Fruit fly (Drosophila melanogaster) whole organism, prepupa: ENCODE data around the gene tst.

Experiments
- Blimp-1 ChIP-seq: fragments of 200-800 bp; sonication (Bioruptor generic); optimal IDR thresholded peaks from 3 replicates; lab custom pipeline; 2017; ENCODE audit warnings: missing biosample characterization, missing genetic modification characterization, mild to moderate bottlenecking, moderate library complexity, missing genetic modification reagents
- CG10631 ChIP-seq: fragments of 200-800 bp; sonication (Bioruptor generic); optimal IDR thresholded peaks from 2 replicates; lab custom pipeline; 2016; ENCODE audit warnings: missing biosample characterization, missing genetic modification characterization
- CG10669 ChIP-seq: fragments of 200-800 bp; sonication (Bioruptor generic); optimal IDR thresholded peaks from 3 replicates; lab custom pipeline; 2018; ENCODE audit warnings: missing biosample characterization, mild to moderate bottlenecking, missing genetic modification characterization, moderate library complexity
- CG11762 ChIP-seq: fragments of 200-800 bp; sonication (Bioruptor generic); optimal IDR thresholded peaks from 3 replicates; lab custom pipeline; 2016; ENCODE audit warnings: missing biosample characterization, missing genetic modification characterization; ENCODE audit not compliant: insufficient read depth
- CG1621 ChIP-seq: fragments of 200-800 bp; sonication (Bioruptor generic); optimal IDR thresholded peaks from 3 replicates; lab custom pipeline; 2018; ENCODE audit warnings: missing biosample characterization, mild to moderate bottlenecking, missing genetic modification characterization
- CG16779 ChIP-seq: fragments of 200-800 bp; sonication (Bioruptor generic); optimal IDR thresholded peaks from 3 replicates; lab custom pipeline; 2017; ENCODE audit warnings: missing biosample characterization, mild to moderate bottlenecking, missing genetic modification characterization
- CG3032 ChIP-seq: fragments of 200-800 bp; optimal IDR thresholded peaks from 2 replicates; lab custom pipeline; 2019; ENCODE audit warnings: missing biosample characterization, mild to moderate bottlenecking, missing genetic modification characterization, moderate library complexity
- CG31627 ChIP-seq: fragments of 200-800 bp; sonication (Bioruptor generic); optimal IDR thresholded peaks from 3 replicates; lab custom pipeline; 2016; ENCODE audit warnings: missing biosample characterization, missing genetic modification characterization
- CG32006 ChIP-seq: fragments of 200-800 bp; sonication (Bioruptor generic); optimal IDR thresholded peaks from 3 replicates; lab custom pipeline; 2017; ENCODE audit warnings: missing biosample characterization, mild to moderate bottlenecking, missing genetic modification characterization
- CG3919 ChIP-seq: fragments of 200-800 bp; sonication (Bioruptor generic); optimal IDR thresholded peaks from 3 replicates; lab custom pipeline; 2016; ENCODE audit warnings: missing biosample characterization, missing genetic modification characterization
- CG6163 ChIP-seq: fragments of 200-800 bp; sonication (Bioruptor generic); IDR thresholded peaks from 3 replicates; pipeline ENCODE4 v1.3.6; 2022; ENCODE audit warnings: missing biosample characterization, missing genetic modification characterization
- CG6276 ChIP-seq: fragments of 200-800 bp; sonication (Bioruptor generic); optimal IDR thresholded peaks from 2 replicates; lab custom pipeline; 2017; ENCODE audit warnings: missing biosample characterization, mild to moderate bottlenecking, missing genetic modification characterization
- CG6792 ChIP-seq: fragments of 200-800 bp; sonication (Bioruptor generic); optimal IDR thresholded peaks from 3 replicates; lab custom pipeline; 2016; ENCODE audit warnings: missing biosample characterization, missing genetic modification characterization
- CG6854 ChIP-seq: fragments of 200-800 bp; sonication (Bioruptor generic); optimal IDR thresholded peaks from 2 replicates; lab custom pipeline; 2017; ENCODE audit warnings: missing biosample characterization, mild to moderate bottlenecking, missing genetic modification characterization
- CG9139 ChIP-seq: fragments of 200-800 bp; sonication (Bioruptor generic); optimal IDR thresholded peaks from 3 replicates; lab custom pipeline; 2017; ENCODE audit warnings: missing biosample characterization, mild to moderate bottlenecking, missing genetic modification characterization
- Eip75B ChIP-seq: fragments of 200-800 bp; sonication (Bioruptor generic); optimal IDR thresholded peaks from 3 replicates; lab custom pipeline; 2016; ENCODE audit warnings: missing biosample characterization, missing genetic modification characterization
- Eip78C ChIP-seq: fragments of 200-800 bp; sonication (Bioruptor generic); peaks from one replicate; lab custom pipeline; 2016; ENCODE audit warnings: missing biosample characterization, missing genetic modification characterization
- Eip93F ChIP-seq: fragments of 200-800 bp; sonication (Bioruptor generic); optimal IDR thresholded peaks from 2 replicates; lab custom pipeline; 2016; ENCODE audit warnings: missing biosample characterization, mild to moderate bottlenecking, missing genetic modification characterization
- Ets21C ChIP-seq: fragments of 200-800 bp; sonication (Bioruptor generic); optimal IDR thresholded peaks from 3 replicates; lab custom pipeline; 2016; ENCODE audit warnings: missing biosample characterization, missing genetic modification characterization
- Ets96B ChIP-seq: fragments of 200-800 bp; optimal IDR thresholded peaks from 2 replicates; lab custom pipeline; 2019; ENCODE audit warnings: missing biosample characterization, mild to moderate bottlenecking, missing genetic modification characterization, moderate library complexity
- Gug ChIP-seq: fragments of 200-800 bp; sonication (Bioruptor generic); IDR thresholded peaks from 2 replicates; pipeline ENCODE4 v1.3.6; 2022; ENCODE audit warnings: missing biosample characterization, missing genetic modification characterization
- Hr39 ChIP-seq: fragments of 200-800 bp; sonication (Bioruptor generic); optimal IDR thresholded peaks from 2 replicates; lab custom pipeline; 2016; ENCODE audit warnings: missing biosample characterization, missing genetic modification characterization
- Hr4 ChIP-seq: fragments of 200-800 bp; sonication (Bioruptor generic); optimal IDR thresholded peaks from 3 replicates; lab custom pipeline; 2016; ENCODE audit warnings: missing biosample characterization, missing genetic modification characterization
- Met ChIP-seq: fragments of 200-800 bp; sonication (Bioruptor generic); optimal IDR thresholded peaks from 3 replicates; lab custom pipeline; 2016; ENCODE audit warnings: missing biosample characterization, missing genetic modification characterization
- OdsH ChIP-seq: fragments of 200-800 bp; sonication (Bioruptor generic); optimal IDR thresholded peaks from 3 replicates; lab custom pipeline; 2016; ENCODE audit warnings: missing biosample characterization, missing genetic modification characterization
- Sox102F ChIP-seq: fragments of 200-800 bp; sonication (Bioruptor generic); optimal IDR thresholded peaks from 2 replicates; lab custom pipeline; 2016; ENCODE audit warnings: missing biosample characterization, mild to moderate bottlenecking, missing genetic modification characterization
- Sox14 ChIP-seq: fragments of 200-800 bp; sonication (Bioruptor generic); optimal IDR thresholded peaks from 3 replicates; lab custom pipeline; 2016; ENCODE audit warnings: missing biosample characterization, missing genetic modification characterization
- achi ChIP-seq: fragments of 200-800 bp; sonication (Bioruptor generic); optimal IDR thresholded peaks from 3 replicates; lab custom pipeline; 2016; ENCODE audit warnings: missing biosample characterization, missing genetic modification characterization
- acj6 ChIP-seq: fragments of 200-800 bp; sonication (Bioruptor generic); optimal IDR thresholded peaks from 3 replicates; lab custom pipeline; 2016; ENCODE audit warnings: missing biosample characterization, missing genetic modification characterization
- cyc ChIP-seq: fragments of 200-800 bp; sonication (Bioruptor generic); optimal IDR thresholded peaks from 3 replicates; lab custom pipeline; 2016; ENCODE audit warnings: missing biosample characterization, missing genetic modification characterization
- dac ChIP-seq: fragments of 200-800 bp; sonication (Bioruptor generic); optimal IDR thresholded peaks from 2 replicates; lab custom pipeline; 2017; ENCODE audit warnings: missing biosample characterization, mild to moderate bottlenecking, missing genetic modification characterization
- eg ChIP-seq: fragments of 200-800 bp; sonication (Bioruptor generic); IDR thresholded peaks from 3 replicates; pipeline ENCODE4 v1.3.6; 2022; ENCODE audit warnings: missing biosample characterization, missing genetic modification characterization
- esn ChIP-seq: fragments of 200-800 bp; sonication (Bioruptor generic); optimal IDR thresholded peaks from 2 replicates; lab custom pipeline; 2016; ENCODE audit warnings: missing biosample characterization, mild to moderate bottlenecking, missing genetic modification characterization, moderate library complexity
- fd59A ChIP-seq: fragments of 200-800 bp; sonication (Bioruptor generic); optimal IDR thresholded peaks from 2 replicates; lab custom pipeline; 2017; ENCODE audit warnings: missing biosample characterization, mild to moderate bottlenecking, missing genetic modification characterization, missing genetic modification reagents
- fd85E ChIP-seq: fragments of 200-800 bp; sonication (Bioruptor generic); optimal IDR thresholded peaks from 3 replicates; lab custom pipeline; 2016; ENCODE audit warnings: missing biosample characterization, missing genetic modification characterization
- fkh ChIP-seq: fragments of 200-800 bp; sonication (Bioruptor generic); optimal IDR thresholded peaks from 3 replicates; lab custom pipeline; 2017; ENCODE audit warnings: missing biosample characterization, mild to moderate bottlenecking, missing genetic modification characterization, moderate library complexity
- lz ChIP-seq: fragments of 200-800 bp; sonication (Bioruptor generic); optimal IDR thresholded peaks from 3 replicates; lab custom pipeline; 2016; ENCODE audit warnings: missing biosample characterization, missing genetic modification characterization
- net ChIP-seq: fragments of 200-800 bp; sonication (Bioruptor generic); optimal IDR thresholded peaks from 3 replicates; lab custom pipeline; 2016; ENCODE audit warnings: missing biosample characterization, missing genetic modification characterization
- pdm3 ChIP-seq: fragments of 200-800 bp; sonication (Bioruptor generic); optimal IDR thresholded peaks from 3 replicates; lab custom pipeline; 2016; ENCODE audit warnings: missing biosample characterization, missing genetic modification characterization
- salr ChIP-seq, 2 experiments: fragments of 200-800 bp; sonication (Bioruptor generic); optimal IDR thresholded peaks; 3 replicates each; lab custom pipeline; 2016 to 2018; ENCODE audit warnings: missing biosample characterization in 2 of 2, missing genetic modification characterization in 2 of 2, mild to moderate bottlenecking in 1 of 2
- spab ChIP-seq: fragments of 200-800 bp; sonication (Bioruptor generic); optimal IDR thresholded peaks from 2 replicates; lab custom pipeline; 2017; ENCODE audit warnings: missing biosample characterization, mild to moderate bottlenecking, missing genetic modification characterization, missing genetic modification reagents
- topi ChIP-seq: fragments of 200-800 bp; sonication (Bioruptor generic); optimal IDR thresholded peaks from 3 replicates; lab custom pipeline; 2016; ENCODE audit warnings: missing biosample characterization, missing genetic modification characterization

Gene tst

dm6 chr3R:23757912-23758607 lies 14.6 kb downstream of the tst start, which contains the start of the genes PTPMT1 and Hrd3 (continued):
- peak; percentile 96 for TF ChIP-seq Gug
- peak; percentile 100 for TF ChIP-seq CG32006
- peak; percentile 100 for TF ChIP-seq esn
- TF ChIP-seq CG3919, result peak; percentile 99
- TF ChIP-seq salr (GFP tag; optimal IDR thresholded peaks at IDR 0.05; lab: Kevin White, UChicago), result peak; percentile 95 to 100
- TF ChIP-seq CG6163, result peak; percentile 93
- peak; percentile 98 for TF ChIP-seq Ets96B (tag; lab: Kevin White, UChicago)
- TF ChIP-seq CG16779, result peak; percentile 97
- peak; percentile 94 for TF ChIP-seq Eip93F (GFP tag; lab: Kevin White, UChicago)

DNA sequence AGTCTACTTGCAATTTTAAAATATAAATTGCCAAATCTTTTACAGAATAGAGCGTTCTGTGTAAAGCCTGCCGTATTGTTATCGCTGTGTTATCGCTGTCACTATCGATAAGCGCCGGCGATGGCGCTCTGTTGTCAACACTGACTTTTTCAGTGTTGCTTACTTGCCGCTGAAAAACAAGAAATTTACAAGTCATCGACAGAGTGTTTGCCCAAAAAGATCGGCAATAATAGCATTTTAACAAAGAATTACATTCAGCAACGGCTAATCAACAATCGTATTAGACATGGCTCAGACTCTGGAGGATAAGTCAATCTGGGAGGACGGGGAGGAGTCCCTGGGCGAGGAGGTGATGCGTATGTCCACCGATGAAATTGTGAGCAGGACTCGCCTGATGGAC lies 19.9 kb downstream of the tst start, which contains the start of the genes RanBP3 and Rpt5:
TSS of gene RanBP3 (minus strand) at position 107 of the 400 bp plus-strand sequence.
TSS of gene Rpt5 (plus strand) at position 149 of the 400 bp plus-strand sequence.
- TF ChIP-seq Hr4 (GFP tag; lab: Kevin White, UChicago) (no peak), Sox102F (GFP tag; lab: Kevin White, UChicago) (no peak), CG1621 (tag; lab: Kevin White, UChicago) (peak; percentile 18), CG10669 (GFP tag; lab: Kevin White, UChicago) (no peak), acj6 (no peak), Ets21C (GFP tag; lab: Kevin White, UChicago) (no peak), spab (GFP tag; lab: Kevin White, UChicago) (no peak), CG11762 (no peak), CG31627 (peak; percentile 66), Met (no peak), CG3032 (peak; percentile 12), Blimp-1 (no peak), esn (peak; percentile 77), Sox14 (GFP tag; lab: Kevin White, UChicago) (peak; percentile 78), Hr39 (no peak), eg (GFP tag; lab: Robert Waterston, UW) (peak; percentile 35; the same call in 1 of the 3 replicates), Eip75B (no peak), Eip93F (GFP tag; lab: Kevin White, UChicago) (no peak), CG3919 (no peak), cyc (GFP tag; lab: Kevin White, UChicago) (peak; percentile 65), CG6276 (GFP tag; lab: Kevin White, UChicago) (no peak), fd85E (GFP tag; lab: Kevin White, UChicago) (no peak), topi (GFP tag; lab: Kevin White, UChicago) (peak; percentile 69), lz (peak; percentile 62), pdm3 (GFP tag; lab: Kevin White, UChicago) (no peak), CG6854 (GFP tag; lab: Kevin White, UChicago) (peak; percentile 50), CG10631 (GFP tag; lab: Kevin White, UChicago) (no peak), net (no peak), CG6163 (peak; percentile 16; the same call in 1 of the 3 replicates), achi (GFP tag; lab: Kevin White, UChicago) (no peak), dac (GFP tag; lab: Kevin White, UChicago) (no peak), Eip78C (GFP tag; lab: Kevin White, UChicago) (no peak), CG9139 (GFP tag; lab: Kevin White, UChicago) (no peak), CG6792 (no peak), OdsH (no peak)

- TF ChIP-seq fd59A (no peak), fkh (GFP tag; lab: Kevin White, UChicago) (peak; percentile 74), CG6792 (no peak)
These were observed 25.2 kb downstream of the tst start for dm6 chr3R:23747446-23747845.
